Fruit fly (Drosophila melanogaster) whole organism, embryonic: ENCODE measurements around the gene Rrp1.
A peak's percentile ranks its signal among the peaks of the same experiment; 100 is the strongest.

Experiments
- Ada2b ChIP-seq: fragments of 200-800 bp; sonication (Bioruptor generic); IDR thresholded peaks from 2 replicates; pipeline ENCODE4 v1.3.6; 2022; ENCODE audit warnings: missing biosample characterization, missing genetic modification characterization
- Antp ChIP-seq: fragments of 200-800 bp; sonication (Bioruptor generic); optimal IDR thresholded peaks from 3 replicates; lab custom pipeline; 2016; ENCODE audit warnings: missing biosample characterization, missing genetic modification characterization
- C15 ChIP-seq: fragments of 200-800 bp; sonication (Bioruptor generic); IDR thresholded peaks from 3 replicates; pipeline ENCODE4 v1.3.6; 2022; ENCODE audit warnings: missing biosample characterization, missing genetic modification characterization
- CG10274 ChIP-seq: fragments of 200-800 bp; sonication (Bioruptor generic); optimal IDR thresholded peaks from 3 replicates; lab custom pipeline; 2017; ENCODE audit warnings: missing biosample characterization, mild to moderate bottlenecking, missing genetic modification characterization
- CG10543 ChIP-seq: fragments of 200-800 bp; sonication (Bioruptor generic); optimal IDR thresholded peaks from 3 replicates; lab custom pipeline; 2017; ENCODE audit warnings: missing biosample characterization, mild to moderate bottlenecking, missing genetic modification characterization, moderate library complexity
- CG10654 ChIP-seq: fragments of 200-800 bp; sonication (Bioruptor generic); optimal IDR thresholded peaks from 2 replicates; lab custom pipeline; 2016; ENCODE audit warnings: missing biosample characterization, missing genetic modification characterization
- CG12659 ChIP-seq: fragments of 200-800 bp; sonication (Bioruptor generic); optimal IDR thresholded peaks from 3 replicates; lab custom pipeline; 2017; ENCODE audit warnings: mild to moderate bottlenecking, missing biosample characterization, missing genetic modification reagents, missing genetic modification characterization
- CG13424 ChIP-seq: fragments of 200-800 bp; sonication (Bioruptor generic); optimal IDR thresholded peaks from 2 replicates; lab custom pipeline; 2019; ENCODE audit warnings: missing biosample characterization, mild to moderate bottlenecking, missing genetic modification characterization, moderate library complexity
- CG1647 ChIP-seq: fragments of 200-800 bp; sonication (Bioruptor generic); optimal IDR thresholded peaks from 3 replicates; lab custom pipeline; 2016; ENCODE audit warnings: missing biosample characterization, missing genetic modification characterization
- CG16779 ChIP-seq: fragments of 200-800 bp; sonication (Bioruptor generic); IDR thresholded peaks from 2 replicates; pipeline ENCODE4 v1.3.6; 2022; ENCODE audit warnings: missing biosample characterization, missing genetic modification characterization
- CG17829 ChIP-seq: fragments of 200-800 bp; optimal IDR thresholded peaks from 2 replicates; lab custom pipeline; 2019; ENCODE audit warnings: missing biosample characterization, mild to moderate bottlenecking, missing genetic modification characterization, moderate library complexity
- CG18619 ChIP-seq: fragments of 200-800 bp; sonication (Bioruptor generic); optimal IDR thresholded peaks from 3 replicates; lab custom pipeline; 2017; ENCODE audit warnings: missing biosample characterization, mild to moderate bottlenecking, missing genetic modification characterization
- CG3407 ChIP-seq: fragments of 200-800 bp; sonication (Bioruptor generic); optimal IDR thresholded peaks from 2 replicates; lab custom pipeline; 2018; ENCODE audit warnings: missing biosample characterization, mild to moderate bottlenecking, missing genetic modification characterization
- CG4360 ChIP-seq: fragments of 200-800 bp; sonication (Bioruptor generic); IDR thresholded peaks from 2 replicates; pipeline ENCODE4 v1.3.6; 2022; ENCODE audit warnings: missing biosample characterization, missing genetic modification characterization
- CG5245 ChIP-seq: fragments of 200-800 bp; sonication (Bioruptor generic); optimal IDR thresholded peaks from 3 replicates; lab custom pipeline; 2016; ENCODE audit warnings: missing biosample characterization, missing genetic modification characterization
- CG6272 ChIP-seq: fragments of 200-800 bp; sonication (Bioruptor generic); IDR thresholded peaks from 2 replicates; pipeline ENCODE4 v1.3.6; 2022; ENCODE audit warnings: missing biosample characterization, missing genetic modification characterization
- CG7839 ChIP-seq: fragments of 200-800 bp; sonication (Bioruptor generic); optimal IDR thresholded peaks from 3 replicates; lab custom pipeline; 2018; ENCODE audit warnings: missing biosample characterization, mild to moderate bottlenecking, missing genetic modification characterization, moderate library complexity
- CG8388 ChIP-seq: fragments of 200-800 bp; sonication (Bioruptor generic); optimal IDR thresholded peaks from 2 replicates; lab custom pipeline; 2019; ENCODE audit warnings: missing biosample characterization, mild to moderate bottlenecking, missing genetic modification characterization, moderate library complexity
- CG9215 ChIP-seq: fragments of 200-800 bp; sonication (Bioruptor generic); IDR thresholded peaks from 2 replicates; pipeline ENCODE4 v1.3.6; 2022; ENCODE audit warnings: missing biosample characterization, missing genetic modification characterization
- CG9932 ChIP-seq: fragments of 200-800 bp; sonication (Bioruptor generic); IDR thresholded peaks from 2 replicates; pipeline ENCODE4 v1.3.6; 2022; ENCODE audit warnings: missing biosample characterization, missing genetic modification characterization
- Elba2 ChIP-seq: fragments of 200-800 bp; sonication (Bioruptor generic); optimal IDR thresholded peaks from 3 replicates; lab custom pipeline; 2016; ENCODE audit warnings: missing biosample characterization, missing genetic modification characterization
- Ets65A ChIP-seq: fragments of 200-800 bp; sonication (Bioruptor generic); peaks from one replicate; lab custom pipeline; 2016; ENCODE audit warnings: missing biosample characterization, missing genetic modification characterization
- Gug ChIP-seq: fragments of 200-800 bp; sonication (Bioruptor generic); IDR thresholded peaks from 4 replicates; pipeline ENCODE4 v1.3.6; 2022; ENCODE audit warnings: missing biosample characterization, missing genetic modification characterization
- HmgD ChIP-seq: fragments of 200-800 bp; sonication (Bioruptor generic); optimal IDR thresholded peaks from 3 replicates; lab custom pipeline; 2016; ENCODE audit warnings: missing biosample characterization, missing genetic modification characterization
- Hmx ChIP-seq: fragments of 200-800 bp; sonication (Bioruptor generic); optimal IDR thresholded peaks from 2 replicates; lab custom pipeline; 2016; ENCODE audit warnings: missing biosample characterization, missing genetic modification characterization
- MESR4 ChIP-seq: fragments of 200-800 bp; sonication (Bioruptor generic); optimal IDR thresholded peaks from 2 replicates; lab custom pipeline; 2018; ENCODE audit warnings: missing biosample characterization, mild to moderate bottlenecking, missing genetic modification characterization, moderate library complexity
- MTF-1 ChIP-seq: fragments of 200-800 bp; sonication (Bioruptor generic); optimal IDR thresholded peaks from 2 replicates; lab custom pipeline; 2018; ENCODE audit warnings: missing biosample characterization, mild to moderate bottlenecking, missing genetic modification characterization, borderline replicate concordance
- Mad ChIP-seq: fragments of 200-800 bp; sonication (Bioruptor generic); optimal IDR thresholded peaks from 2 replicates; lab custom pipeline; 2016; ENCODE audit warnings: missing biosample characterization, missing genetic modification characterization
- NFAT ChIP-seq: fragments of 200-800 bp; sonication (Bioruptor generic); IDR thresholded peaks from 2 replicates; pipeline ENCODE4 v1.3.6; 2022; ENCODE audit warnings: missing biosample characterization, missing genetic modification characterization
- NK7.1 ChIP-seq: fragments of 200-800 bp; sonication (Bioruptor generic); optimal IDR thresholded peaks from 3 replicates; lab custom pipeline; 2016; ENCODE audit warnings: missing biosample characterization, missing genetic modification characterization
- Rfx ChIP-seq: fragments of 200-800 bp; sonication (Bioruptor generic); IDR thresholded peaks from 2 replicates; pipeline ENCODE4 v1.3.6; 2022; ENCODE audit warnings: missing biosample characterization, missing genetic modification characterization
- Side ChIP-seq: fragments of 200-800 bp; sonication (Bioruptor generic); optimal IDR thresholded peaks from 2 replicates; lab custom pipeline; 2016; ENCODE audit warnings: missing biosample characterization, missing genetic modification characterization
- Sry-δ ChIP-seq: fragments of 200-800 bp; sonication (Bioruptor generic); optimal IDR thresholded peaks from 2 replicates; lab custom pipeline; 2016; ENCODE audit warnings: missing biosample characterization, missing genetic modification characterization
- Vsx1 ChIP-seq: fragments of 200-800 bp; sonication (Bioruptor generic); optimal IDR thresholded peaks from 2 replicates; lab custom pipeline; 2017; ENCODE audit warnings: missing biosample characterization, mild to moderate bottlenecking, missing genetic modification characterization, missing genetic modification reagents
- Xrp1 ChIP-seq: fragments of 200-800 bp; sonication (Bioruptor generic); IDR thresholded peaks from 2 replicates; pipeline ENCODE4 v1.3.6; 2022; ENCODE audit warnings: missing biosample characterization, missing genetic modification characterization
- abd-A ChIP-seq: fragments of 200-800 bp; sonication (Bioruptor generic); optimal IDR thresholded peaks from 3 replicates; lab custom pipeline; 2019; ENCODE audit warnings: missing biosample characterization, mild to moderate bottlenecking, missing genetic modification characterization, moderate library complexity
- bsh ChIP-seq, 2 experiments: fragments of 200-800 bp; sonication (Bioruptor generic); optimal IDR thresholded peaks; 2 replicates each; lab custom pipeline; 2017 to 2018; ENCODE audit warnings: mild to moderate bottlenecking in 2 of 2, missing biosample characterization in 2 of 2, missing genetic modification characterization in 2 of 2, moderate library complexity in 1 of 2
- chm ChIP-seq: fragments of 200-800 bp; sonication (Bioruptor generic); IDR thresholded peaks from 2 replicates; pipeline ENCODE4 v1.3.6; 2022; ENCODE audit warnings: missing biosample characterization, missing genetic modification characterization
- croc ChIP-seq: fragments of 200-800 bp; sonication (Bioruptor generic); conservative IDR thresholded peaks from 3 replicates; pipeline ENCODE4 v1.3.6; 2022; ENCODE audit warnings: missing biosample characterization, missing genetic modification characterization
- crp ChIP-seq, 2 experiments: fragments of 200-800 bp; sonication (Bioruptor generic); optimal IDR thresholded peaks; 2 replicates in 1 of 2; 3 replicates in 1 of 2; lab custom pipeline; 2017; ENCODE audit warnings: missing biosample characterization in 2 of 2, missing genetic modification characterization in 2 of 2, mild to moderate bottlenecking in 1 of 2, moderate library complexity in 1 of 2
- dmrt99B ChIP-seq: fragments of 200-800 bp; sonication (Bioruptor generic); optimal IDR thresholded peaks from 2 replicates; lab custom pipeline; 2018; ENCODE audit warnings: missing biosample characterization, mild to moderate bottlenecking, missing genetic modification characterization, moderate library complexity
- esg ChIP-seq: fragments of 200-800 bp; sonication (Bioruptor generic); conservative IDR thresholded peaks from 2 replicates; pipeline ENCODE4 v1.3.6; 2022; ENCODE audit warnings: missing biosample characterization, missing genetic modification characterization
- ewg ChIP-seq: fragments of 200-800 bp; sonication (Bioruptor generic); optimal IDR thresholded peaks from 3 replicates; lab custom pipeline; 2017; ENCODE audit warnings: mild to moderate bottlenecking, missing biosample characterization, missing genetic modification reagents, missing genetic modification characterization
- kay ChIP-seq: fragments of 200-800 bp; sonication (Bioruptor generic); optimal IDR thresholded peaks from 2 replicates; lab custom pipeline; 2016; ENCODE audit warnings: missing biosample characterization, missing genetic modification characterization
- lilli ChIP-seq: fragments of 200-800 bp; sonication (Bioruptor generic); optimal IDR thresholded peaks from 3 replicates; lab custom pipeline; 2016; ENCODE audit warnings: missing biosample characterization, missing genetic modification characterization
- lola ChIP-seq, 3 experiments: fragments of >200 bp in 2 of 3; fragments of 200-800 bp in 1 of 3; sonication (Bioruptor generic) in 1 of 3; optimal IDR thresholded peaks; 2 replicates each; lab custom pipeline; 2017 to 2019; ENCODE audit warnings: missing biosample characterization in 3 of 3, missing genetic modification characterization in 3 of 3, mild to moderate bottlenecking in 1 of 3, moderate library complexity in 1 of 3
- peb ChIP-seq: fragments of 200-800 bp; sonication (Bioruptor generic); IDR thresholded peaks from 2 replicates; pipeline ENCODE4 v1.3.6; 2022; ENCODE audit warnings: missing biosample characterization, missing genetic modification characterization
- repo ChIP-seq: fragments of 200-800 bp; sonication (Bioruptor generic); optimal IDR thresholded peaks from 2 replicates; lab custom pipeline; 2016; ENCODE audit warnings: missing biosample characterization, missing genetic modification characterization
- sd ChIP-seq: fragments of 200-800 bp; sonication (Bioruptor generic); optimal IDR thresholded peaks from 3 replicates; lab custom pipeline; 2018; ENCODE audit warnings: missing biosample characterization, mild to moderate bottlenecking, missing genetic modification characterization, moderate library complexity

Rrp1 gene

dm6 chr2L:2987681-2988381, 15.5 kb upstream of the Rrp1 start, which contains the start of the genes Chd1 and Bem46 (continued):
- TF ChIP-seq CG1647 (peak; percentile 41), esg (GFP tag; lab: Robert Waterston, UW) (peak; percentile 87), CG6272 (GFP tag; lab: Robert Waterston, UW) (peak; percentile 81), lilli (GFP tag; lab: Kevin White, UChicago) (peak; percentile 85), CG12659 (GFP tag; lab: Kevin White, UChicago) (peak; percentile 94), NK7.1 (GFP tag; lab: Kevin White, UChicago) (peak; percentile 56), CG4360 (0 out of 2 replicates have a peak, but pooled peaks have one; percentile 36), CG3407 (GFP tag; lab: Kevin White, UChicago) (peak; percentile 67), Xrp1 (GFP tag; lab: Robert Waterston, UW) (peak; percentile 81), peb (GFP tag; lab: Robert Waterston, UW) (0 out of 2 replicates have a peak, but pooled peaks have one; percentile 47), CG5245 (GFP tag; lab: Kevin White, UChicago) (peak; percentile 74), chm (GFP tag; lab: Robert Waterston, UW) (peak; percentile 67), lola (GFP tag; optimal IDR thresholded peaks at IDR 0.05; lab: Kevin White, UChicago) (peak in 1 of 3 experiments; percentile 87), CG9215 (GFP tag; lab: Robert Waterston, UW) (peak; percentile 88), CG10543 (GFP tag; lab: Kevin White, UChicago) (peak; percentile 90), kay (GFP tag; lab: Kevin White, UChicago) (peak; percentile 72), CG9932 (peak; percentile 93), ewg (GFP tag; lab: Kevin White, UChicago) (peak; percentile 77), CG18619 (GFP tag; lab: Kevin White, UChicago) (peak; percentile 88), CG10654 (GFP tag; lab: Kevin White, UChicago) (peak; percentile 85), NFAT (GFP tag; lab: Robert Waterston, UW) (peak; percentile 66), Ada2b (GFP tag; lab: Robert Waterston, UW) (peak; percentile 73), CG8388 (GFP tag; lab: Kevin White, UChicago) (peak; percentile 91), bsh (GFP tag; optimal IDR thresholded peaks at IDR 0.05; lab: Kevin White, UChicago) (peak in 1 of 2 experiments; percentile 81), Sry-δ (GFP tag; lab: Kevin White, UChicago) (peak; percentile 54), HmgD (no peak), CG13424 (peak; percentile 90), Mad (GFP tag; lab: Kevin White, UChicago) (peak; percentile 79), croc (GFP tag; lab: Robert Waterston, UW) (peak; percentile 61; the same call in 2 of the 3 replicates), CG10274 (GFP tag; lab: Kevin White, UChicago) (peak; percentile 48), MESR4 (peak; percentile 10), Antp (GFP tag; lab: Kevin White, UChicago) (peak; percentile 80), repo (no peak), CG17829 (tag; lab: Kevin White, UChicago) (peak; percentile 87), CG7839 (tag; lab: Kevin White, UChicago) (peak; percentile 88), abd-A (tag; lab: Kevin White, UChicago) (no peak), crp (GFP tag; optimal IDR thresholded peaks at IDR 0.05; lab: Kevin White, UChicago) (peak; percentile 64 to 92), C15 (GFP tag; lab: Robert Waterston, UW) (no peak), Side (GFP tag; lab: Kevin White, UChicago) (peak; percentile 18), Elba2 (GFP tag; lab: Kevin White, UChicago) (peak; percentile 1), MTF-1 (peak; percentile 37), Ets65A (GFP tag; lab: Kevin White, UChicago) (peak; percentile 97), CG16779 (0 out of 2 replicates have a peak, but pooled peaks have one; percentile 6), Hmx (GFP tag; lab: Kevin White, UChicago) (no peak), dmrt99B (tag; lab: Kevin White, UChicago) (no peak), Vsx1 (GFP tag; lab: Kevin White, UChicago) (no peak), Rfx (GFP tag; lab: Robert Waterston, UW) (peak; percentile 84), sd (no peak), Gug (GFP tag; lab: Robert Waterston, UW) (peak; percentile 85)
